Fruit fly (Drosophila melanogaster) whole organism, embryonic: ENCODE data around the gene CG5381.

Experiments
- CG12155 ChIP-seq: fragments of 200-800 bp; sonication (Bioruptor generic); optimal IDR thresholded peaks from 3 replicates; lab custom pipeline; 2016; ENCODE audit warnings: missing biosample characterization, missing genetic modification characterization
- CG13624 ChIP-seq: fragments of 200-800 bp; sonication (Bioruptor generic); optimal IDR thresholded peaks from 2 replicates; lab custom pipeline; 2016; ENCODE audit warnings: missing biosample characterization, missing genetic modification characterization
- CG14710 ChIP-seq: fragments of 200-800 bp; sonication (Bioruptor generic); optimal IDR thresholded peaks from 3 replicates; lab custom pipeline; 2019; ENCODE audit warnings: missing biosample characterization, mild to moderate bottlenecking, missing genetic modification characterization, moderate library complexity
- CG1603 ChIP-seq: fragments of 200-800 bp; sonication (Bioruptor generic); optimal IDR thresholded peaks from 2 replicates; lab custom pipeline; 2019; ENCODE audit warnings: missing biosample characterization, mild to moderate bottlenecking, missing genetic modification characterization, moderate library complexity
- CG17829 ChIP-seq: fragments of 200-800 bp; optimal IDR thresholded peaks from 2 replicates; lab custom pipeline; 2019; ENCODE audit warnings: missing biosample characterization, mild to moderate bottlenecking, missing genetic modification characterization, moderate library complexity
- CG2116 ChIP-seq: fragments of 200-800 bp; sonication (Bioruptor generic); optimal IDR thresholded peaks from 3 replicates; lab custom pipeline; 2018; ENCODE audit warnings: missing biosample characterization, mild to moderate bottlenecking, missing genetic modification characterization
- CG2129 ChIP-seq: fragments of 200-800 bp; sonication (Bioruptor generic); IDR thresholded peaks from 2 replicates; pipeline ENCODE4 v1.3.6; 2022; ENCODE audit warnings: missing biosample characterization, missing genetic modification characterization; ENCODE audit not compliant: partially characterized antibody
- CG33557 ChIP-seq: fragments of 200-800 bp; sonication (Bioruptor generic); optimal IDR thresholded peaks from 2 replicates; lab custom pipeline; 2019; ENCODE audit warnings: missing biosample characterization, mild to moderate bottlenecking, missing genetic modification characterization, moderate library complexity
- CG4360 ChIP-seq: fragments of 200-800 bp; sonication (Bioruptor generic); IDR thresholded peaks from 2 replicates; pipeline ENCODE4 v1.3.6; 2022; ENCODE audit warnings: missing biosample characterization, missing genetic modification characterization
- CG4617 ChIP-seq: fragments of 200-800 bp; sonication (Bioruptor generic); optimal IDR thresholded peaks from 3 replicates; lab custom pipeline; 2016; ENCODE audit warnings: missing biosample characterization, missing genetic modification characterization, borderline replicate concordance
- CG6683 ChIP-seq: fragments of 200-800 bp; sonication (Bioruptor generic); optimal IDR thresholded peaks from 2 replicates; lab custom pipeline; 2017; ENCODE audit warnings: missing biosample characterization, mild to moderate bottlenecking, missing genetic modification characterization, missing genetic modification reagents
- CG7987 ChIP-seq: fragments of 200-800 bp; sonication (Bioruptor generic); optimal IDR thresholded peaks from 2 replicates; lab custom pipeline; 2018; ENCODE audit warnings: missing biosample characterization, mild to moderate bottlenecking, missing genetic modification characterization, moderate library complexity
- CG8924 ChIP-seq: fragments of 200-800 bp; optimal IDR thresholded peaks from 3 replicates; lab custom pipeline; 2019; ENCODE audit warnings: missing biosample characterization, mild to moderate bottlenecking, missing genetic modification characterization, moderate library complexity
- Dad ChIP-seq: fragments of 200-800 bp; sonication (Bioruptor generic); optimal IDR thresholded peaks from 3 replicates; lab custom pipeline; 2016; ENCODE audit warnings: missing biosample characterization, missing genetic modification characterization
- Dll ChIP-seq: fragments of 200-800 bp; sonication (Bioruptor generic); IDR thresholded peaks from 4 replicates; pipeline ENCODE4 v1.3.6; 2022; ENCODE audit warnings: missing biosample characterization, missing genetic modification characterization; ENCODE audit not compliant: partially characterized antibody
- Fer1 ChIP-seq: fragments of 200-800 bp; sonication (Bioruptor generic); optimal IDR thresholded peaks from 2 replicates; lab custom pipeline; 2017; ENCODE audit warnings: missing biosample characterization, mild to moderate bottlenecking, missing genetic modification characterization
- HLHmδ ChIP-seq: fragments of 200-800 bp; sonication (Bioruptor generic); optimal IDR thresholded peaks from 2 replicates; lab custom pipeline; 2018; ENCODE audit warnings: missing biosample characterization, mild to moderate bottlenecking, missing genetic modification characterization, moderate library complexity
- Hr51 ChIP-seq, 2 experiments: fragments of 200-800 bp; sonication (Bioruptor generic); optimal IDR thresholded peaks; 2 replicates in 1 of 2; 3 replicates in 1 of 2; lab custom pipeline; 2016 to 2018; ENCODE audit warnings: missing biosample characterization in 2 of 2, missing genetic modification characterization in 2 of 2, mild to moderate bottlenecking in 1 of 2, moderate library complexity in 1 of 2
- MBD-R2 ChIP-seq: fragments of 200-800 bp; sonication (Bioruptor generic); IDR thresholded peaks from 2 replicates; pipeline ENCODE4 v1.3.6; 2022; ENCODE audit warnings: missing biosample characterization, missing genetic modification characterization
- Med ChIP-seq: fragments of 200-800 bp; sonication (Bioruptor generic); peaks from one replicate; lab custom pipeline; 2016; ENCODE audit warnings: missing biosample characterization, missing genetic modification characterization, mild to moderate bottlenecking, inconsistent platforms, moderate library complexity
- Nf-YC ChIP-seq: fragments of 200-800 bp; optimal IDR thresholded peaks from 3 replicates; lab custom pipeline; 2019; ENCODE audit warnings: missing biosample characterization, mild to moderate bottlenecking, missing genetic modification characterization, moderate library complexity
- Oaz ChIP-seq: fragments of 200-800 bp; sonication (Bioruptor generic); IDR thresholded peaks from 2 replicates; pipeline ENCODE4 v1.3.6; 2022; ENCODE audit warnings: missing biosample characterization, missing genetic modification characterization
- Poxn ChIP-seq: fragments of 200-800 bp; sonication (Bioruptor generic); IDR thresholded peaks from 2 replicates; pipeline ENCODE4 v1.3.6; 2022; ENCODE audit warnings: missing biosample characterization, missing genetic modification characterization
- Sry-β ChIP-seq: fragments of 200-800 bp; sonication (Bioruptor generic); optimal IDR thresholded peaks from 2 replicates; lab custom pipeline; 2018; ENCODE audit warnings: missing biosample characterization, mild to moderate bottlenecking, missing genetic modification characterization, moderate library complexity
- Taf1 ChIP-seq: fragments of 200-800 bp; sonication (Bioruptor generic); IDR thresholded peaks from 2 replicates; pipeline ENCODE4 v1.3.6; 2022; ENCODE audit warnings: missing biosample characterization, missing genetic modification characterization
- Usf ChIP-seq: fragments of 200-800 bp; sonication (Bioruptor generic); optimal IDR thresholded peaks from 2 replicates; lab custom pipeline; 2017; ENCODE audit warnings: missing genotype, missing biosample characterization, missing genetic modification characterization
- chinmo ChIP-seq: fragments of 200-800 bp; sonication (Bioruptor generic); IDR thresholded peaks from 4 replicates; pipeline ENCODE4 v1.3.6; 2022; ENCODE audit warnings: missing biosample characterization, missing genetic modification characterization; ENCODE audit not compliant: partially characterized antibody
- crp ChIP-seq, 2 experiments: fragments of 200-800 bp; sonication (Bioruptor generic); optimal IDR thresholded peaks; 2 replicates in 1 of 2; 3 replicates in 1 of 2; lab custom pipeline; 2017; ENCODE audit warnings: missing biosample characterization in 2 of 2, missing genetic modification characterization in 2 of 2, mild to moderate bottlenecking in 1 of 2, moderate library complexity in 1 of 2
- emc ChIP-seq: fragments of 200-800 bp; sonication (Bioruptor generic); optimal IDR thresholded peaks from 2 replicates; lab custom pipeline; 2016; ENCODE audit warnings: missing biosample characterization, missing genetic modification characterization
- grau ChIP-seq: fragments of 200-800 bp; optimal IDR thresholded peaks from 3 replicates; lab custom pipeline; 2019; ENCODE audit warnings: missing biosample characterization, mild to moderate bottlenecking, missing genetic modification characterization, moderate library complexity
- gro ChIP-seq: fragments of 200-800 bp; sonication (Bioruptor generic); optimal IDR thresholded peaks from 2 replicates; lab custom pipeline; 2016; ENCODE audit warnings: missing biosample characterization, missing genetic modification characterization
- nerfin-1 ChIP-seq: fragments of 200-800 bp; sonication (Bioruptor generic); optimal IDR thresholded peaks from 3 replicates; lab custom pipeline; 2019; ENCODE audit warnings: missing biosample characterization, mild to moderate bottlenecking, missing genetic modification characterization, moderate library complexity
- org-1 ChIP-seq: fragments of 200-800 bp; sonication (Bioruptor generic); optimal IDR thresholded peaks from 2 replicates; lab custom pipeline; 2017; ENCODE audit warnings: missing biosample characterization, missing genetic modification characterization
- pb ChIP-seq: fragments of 200-800 bp; sonication (Bioruptor generic); optimal IDR thresholded peaks from 3 replicates; lab custom pipeline; 2016; ENCODE audit warnings: missing biosample characterization, missing genetic modification characterization
- prd ChIP-seq, 3 experiments: fragments of >200 bp in 2 of 3; fragments of 200-800 bp in 1 of 3; sonication (Bioruptor generic) in 1 of 3; optimal IDR thresholded peaks in 2 of 3; IDR thresholded peaks in 1 of 3; 2 replicates in 2 of 3; 3 replicates in 1 of 3; pipeline versions ENCODE4 v1.3.6 to Lab custom; 2017 to 2022; ENCODE audit warnings: missing biosample characterization in 1 of 3, missing genetic modification characterization in 1 of 3
- slou ChIP-seq: fragments of 200-800 bp; sonication (Bioruptor generic); optimal IDR thresholded peaks from 3 replicates; lab custom pipeline; 2016; ENCODE audit warnings: missing biosample characterization, missing genetic modification characterization
- sna ChIP-seq: fragments of 200-800 bp; sonication (Bioruptor generic); IDR thresholded peaks from 2 replicates; pipeline ENCODE4 v1.3.6; 2022; ENCODE audit warnings: missing biosample characterization, missing genetic modification characterization; ENCODE audit not compliant: partially characterized antibody
- sr ChIP-seq: fragments of 200-800 bp; sonication (Bioruptor generic); IDR thresholded peaks from 3 replicates; pipeline ENCODE4 v1.3.6; 2022; ENCODE audit warnings: missing biosample characterization, missing genetic modification characterization
- tap ChIP-seq: fragments of 200-800 bp; optimal IDR thresholded peaks from 3 replicates; lab custom pipeline; 2019; ENCODE audit warnings: missing biosample characterization, mild to moderate bottlenecking, missing genetic modification characterization, moderate library complexity
- tll ChIP-seq, 2 experiments: fragments of 200-800 bp in 1 of 2; fragments of >200 bp in 1 of 2; sonication (Bioruptor generic) in 1 of 2; optimal IDR thresholded peaks; 2 replicates each; lab custom pipeline; 2017 to 2019; ENCODE audit warnings: missing biosample characterization in 2 of 2, missing genetic modification characterization in 2 of 2, mild to moderate bottlenecking in 1 of 2, moderate library complexity in 1 of 2

Gene CG5381

dm6 chr2L:10364229-10364628, 41.3 kb upstream of the CG5381 start, which contains the start of gene lft (continued):
- TF ChIP-seq CG1603 (tag; lab: Kevin White, UChicago) (peak; percentile 51), Usf (GFP tag; lab: Kevin White, UChicago) (no peak), tap (no peak), CG33557 (GFP tag; lab: Kevin White, UChicago) (no peak), gro (GFP tag; lab: Kevin White, UChicago) (no peak), Fer1 (no peak), emc (no peak), tll (GFP tag; optimal IDR thresholded peaks at IDR 0.05; lab: Kevin White, UChicago) (no peak), grau (tag; lab: Kevin White, UChicago) (no peak), CG7987 (no peak), CG17829 (tag; lab: Kevin White, UChicago) (no peak), Hr51 (GFP tag; optimal IDR thresholded peaks at IDR 0.05; lab: Kevin White, UChicago) (no peak), CG13624 (GFP tag; lab: Kevin White, UChicago) (no peak), Med (GFP tag; lab: Kevin White, UChicago) (peak; percentile 73), CG14710 (tag; lab: Kevin White, UChicago) (peak; percentile 3), prd (optimal IDR thresholded peaks at IDR 0.05; lab: Kevin White, UChicago) (no peak), prd (GFP tag; IDR thresholded peaks at IDR 0.05; lab: Robert Waterston, UW) (no peak), slou (GFP tag; lab: Kevin White, UChicago) (no peak), CG8924 (tag; lab: Kevin White, UChicago) (peak; percentile 31), Taf1 (no peak), Dll (GFP tag; lab: Robert Waterston, UW) (no peak), Nf-YC (tag; lab: Kevin White, UChicago) (peak; percentile 3), sr (GFP tag; lab: Robert Waterston, UW) (no peak), CG4617 (GFP tag; lab: Kevin White, UChicago) (peak; percentile 8), Oaz (GFP tag; lab: Robert Waterston, UW) (no peak), Dad (GFP tag; lab: Kevin White, UChicago) (no peak), Sry-β (GFP tag; lab: Kevin White, UChicago) (peak; percentile 90), CG12155 (GFP tag; lab: Kevin White, UChicago) (no peak), CG6683 (GFP tag; lab: Kevin White, UChicago) (no peak), nerfin-1 (no peak), pb (no peak), Poxn (GFP tag; lab: Robert Waterston, UW) (no peak), CG2129 (GFP tag; lab: Robert Waterston, UW) (no peak), MBD-R2 (0 out of 2 replicates have a peak, but pooled peaks have one; percentile 30), chinmo (GFP tag; lab: Robert Waterston, UW) (no peak), sna (no peak), crp (GFP tag; optimal IDR thresholded peaks at IDR 0.05; lab: Kevin White, UChicago) (no peak), CG4360 (GFP tag; lab: Robert Waterston, UW) (no peak), HLHmδ (GFP tag; lab: Kevin White, UChicago) (no peak), CG2116 (GFP tag; lab: Kevin White, UChicago) (peak; percentile 16), org-1 (GFP tag; lab: Kevin White, UChicago) (no peak)
